Worm (Caenorhabditis elegans) whole organism, L3 larva: ENCODE results near the gene fbxa-50.
"Not testable (repeated sequence)": the region's sequence is repeated elsewhere in the genome, so short reads cannot be mapped to it uniquely, and the experiment has no call there.

Source experiments
- ama-1 ChIP-seq: fragments of 150-350 bp; optimal IDR thresholded peaks from 2 replicates; lab custom pipeline; 2018
- ceh-16 ChIP-seq: sonication (generic microtip); optimal IDR thresholded peaks from 2 replicates; lab custom pipeline; 2017; ENCODE audit warnings: missing biosample characterization, missing genetic modification characterization
- daf-12 ChIP-seq: fragments of 150-350 bp; optimal IDR thresholded peaks from 2 replicates; lab custom pipeline; 2014; ENCODE audit warnings: missing biosample characterization, missing genetic modification reagents, missing genetic modification characterization
- eor-1 ChIP-seq, 2 experiments: fragments of 150-350 bp; optimal IDR thresholded peaks; 2 replicates each; lab custom pipeline; 2014 to 2018; ENCODE audit warnings: missing biosample characterization in 2 of 2, missing genetic modification characterization in 2 of 2
- fkh-10 ChIP-seq: sonication (generic microtip); optimal IDR thresholded peaks from 2 replicates; lab custom pipeline; 2017; ENCODE audit warnings: missing biosample characterization, missing genetic modification reagents, missing genetic modification characterization
- nhr-11 ChIP-seq: fragments of 150-350 bp; optimal IDR thresholded peaks from 2 replicates; lab custom pipeline; 2014; ENCODE audit warnings: missing biosample characterization, missing genetic modification characterization
- pha-4 ChIP-seq: fragments of 150-350 bp; optimal IDR thresholded peaks from 2 replicates; lab custom pipeline; 2014; ENCODE audit warnings: missing biosample characterization, missing genetic modification reagents, missing genetic modification characterization
- pqm-1 ChIP-seq: fragments of 150-350 bp; optimal IDR thresholded peaks from 2 replicates; lab custom pipeline; 2017; ENCODE audit warnings: missing biosample characterization, missing genetic modification characterization, inconsistent platforms
- unc-62 ChIP-seq: fragments of 150-350 bp; sonication (generic microtip); optimal IDR thresholded peaks from 4 replicates; lab custom pipeline; 2014; ENCODE audit warnings: missing biosample characterization, missing genetic modification reagents, missing genetic modification characterization
- zag-1 ChIP-seq: fragments of 150-350 bp; optimal IDR thresholded peaks from 2 replicates; lab custom pipeline; 2014; ENCODE audit warnings: missing biosample characterization, missing genetic modification characterization

DNA sequence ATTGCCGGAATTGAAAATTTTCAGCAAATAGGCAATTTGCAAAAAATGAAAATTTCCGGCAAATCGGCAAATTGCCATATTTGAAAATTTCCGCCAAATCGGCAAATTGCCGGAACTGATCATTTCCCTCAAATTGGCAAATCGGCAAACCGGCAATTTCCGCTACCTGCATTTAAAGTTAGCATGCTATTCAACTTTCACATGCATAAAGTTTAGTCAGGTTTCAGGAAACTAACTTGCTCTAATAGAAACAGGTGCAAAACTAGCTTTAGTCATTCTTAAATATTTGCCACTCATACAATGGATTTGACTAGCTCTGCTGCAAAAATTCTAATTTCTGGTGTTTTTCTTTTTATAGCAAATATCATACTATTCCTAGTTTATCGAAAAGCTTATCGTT lies 24.6 kb downstream of the fbxa-50 start, which contains the start of gene srz-9:
- TF ChIP-seq pqm-1 (tag; lab: Kevin White, UChicago); pha-4 (tag; lab: Kevin White, UChicago); ama-1 (lab: Kevin White, UChicago); zag-1; fkh-10; nhr-11 (tag; lab: Kevin White, UChicago); eor-1 (tag; optimal IDR thresholded peaks at IDR 0.05; lab: Kevin White, UChicago); daf-12 (tag; lab: Kevin White, UChicago); unc-62 (GFP tag; lab: Kevin White, UChicago); ceh-16 (tag; lab: Kevin White, UChicago): not testable (repeated sequence)
